Worm (Caenorhabditis elegans) whole organism, midembryonic: Measurements from ENCODE around the gene dsl-3.

ENCODE experiments used
- klf-2 ChIP-seq: fragments of 200-800 bp; sonication (Bioruptor generic); conservative IDR thresholded peaks from 2 replicates; pipeline ENCODE4 v1.3.6; 2022; ENCODE audit warnings: missing genetic modification reagents, missing genetic modification characterization, missing compliant biosample characterization
- ref-1 ChIP-seq: fragments of 200-800 bp; sonication (Bioruptor generic); conservative IDR thresholded peaks from 2 replicates; pipeline ENCODE4 v1.3.6; 2022; ENCODE audit warnings: missing genetic modification reagents, missing genetic modification characterization, missing compliant biosample characterization
- tab-1 ChIP-seq: fragments of 200-800 bp; sonication (Bioruptor generic); IDR thresholded peaks from 2 replicates; pipeline ENCODE4 v1.3.6; 2022; ENCODE audit warnings: missing genetic modification characterization, missing compliant biosample characterization
- ztf-23 ChIP-seq: fragments of 200-800 bp; sonication (Bioruptor generic); IDR thresholded peaks from 2 replicates; pipeline ENCODE4 v1.3.6; 2022; ENCODE audit warnings: missing genetic modification reagents, missing genetic modification characterization, missing compliant biosample characterization

DNA sequence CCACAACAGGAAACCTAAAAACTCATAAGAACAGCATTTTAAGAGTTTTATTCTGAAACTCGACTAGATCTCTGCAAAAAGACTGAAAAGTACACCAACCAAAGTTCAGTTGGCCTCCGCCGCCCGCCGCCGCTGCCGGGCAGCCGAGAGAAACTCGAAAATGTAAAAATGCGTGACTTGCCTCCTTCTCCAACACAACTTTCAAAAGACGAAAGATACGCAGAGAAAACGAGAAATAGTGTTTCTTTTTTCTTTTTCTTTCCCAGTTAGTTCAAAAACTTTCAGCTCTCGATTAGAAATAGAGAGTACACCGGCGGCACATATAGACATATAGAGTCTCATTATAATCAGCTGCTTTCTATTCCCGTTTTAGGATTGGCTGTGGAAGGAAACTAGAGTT lies 39.7 kb downstream of the dsl-3 start:
- TF ChIP-seq tab-1 (GFP tag; lab: Robert Waterston, UW) (no peak), ref-1 (GFP tag; lab: Robert Waterston, UW) (no peak), klf-2 (GFP tag; lab: Robert Waterston, UW) (no peak), ztf-23 (GFP tag; lab: Robert Waterston, UW) (no peak)
